Worm (Caenorhabditis elegans) whole organism, young adult: ENCODE results near the gene aakg-1.
A peak's percentile ranks its signal among the peaks of the same experiment; 100 is the strongest.

Experiments used
- F49E8.2 ChIP-seq: sonication (generic microtip); optimal IDR thresholded peaks from 3 replicates; lab custom pipeline; 2017; ENCODE audit warnings: missing genetic modification characterization, mild to moderate bottlenecking, missing compliant biosample characterization, antibody characterized with exemption, moderate library complexity; ENCODE audit not compliant: insufficient read depth
- Y53G8AR.9 ChIP-seq: fragments of 200-800 bp; sonication (Bioruptor generic); conservative IDR thresholded peaks from 2 replicates; pipeline ENCODE4 v1.3.6; 2022; ENCODE audit warnings: missing genetic modification reagents, missing genetic modification characterization, missing compliant biosample characterization
- Y79H2A.3 ChIP-seq: fragments of 200-800 bp; sonication (Bioruptor generic); conservative IDR thresholded peaks from 2 replicates; pipeline ENCODE4 v1.3.6; 2022; ENCODE audit warnings: missing genetic modification reagents, missing genetic modification characterization, missing compliant biosample characterization
- aptf-2 ChIP-seq: fragments of 200-800 bp; sonication (Bioruptor generic); conservative IDR thresholded peaks from 2 replicates; pipeline ENCODE4 v1.3.6; 2022; ENCODE audit warnings: missing genetic modification reagents, missing genetic modification characterization, missing compliant biosample characterization
- egl-18 ChIP-seq: fragments of 200-800 bp; sonication (Bioruptor generic); IDR thresholded peaks from 2 replicates; pipeline ENCODE4 v1.3.6; 2022; ENCODE audit warnings: missing genetic modification reagents, missing genetic modification characterization, missing compliant biosample characterization
- hmg-20 ChIP-seq: fragments of 200-800 bp; sonication (Bioruptor generic); IDR thresholded peaks from 2 replicates; pipeline ENCODE4 v1.3.6; 2022; ENCODE audit warnings: missing genetic modification reagents, missing genetic modification characterization, missing compliant biosample characterization
- nfya-1 ChIP-seq: sonication (generic microtip); optimal IDR thresholded peaks from 2 replicates; lab custom pipeline; 2017; ENCODE audit warnings: antibody characterized with exemption, missing compliant biosample characterization, missing genetic modification characterization, borderline replicate concordance; ENCODE audit not compliant: insufficient read depth
- pha-4 ChIP-seq: fragments of 150-350 bp; sonication (generic microtip); optimal IDR thresholded peaks from 2 replicates; lab custom pipeline; 2014; ENCODE audit warnings: missing biosample characterization, missing genetic modification reagents, missing genetic modification characterization
- snpc-4 ChIP-seq, 5 experiments: fragments of 150-350 bp in 1 of 5; sonication (generic microtip) in 4 of 5; optimal IDR thresholded peaks; 2 replicates each; lab custom pipeline; 2014 to 2018; ENCODE audit warnings: missing genetic modification characterization in 5 of 5, missing biosample characterization in 3 of 5, antibody characterized with exemption in 2 of 5, mild to moderate bottlenecking in 2 of 5, missing compliant biosample characterization in 2 of 5, missing genotype in 2 of 5, moderate library complexity in 2 of 5, missing genetic modification reagents in 1 of 5

DNA sequence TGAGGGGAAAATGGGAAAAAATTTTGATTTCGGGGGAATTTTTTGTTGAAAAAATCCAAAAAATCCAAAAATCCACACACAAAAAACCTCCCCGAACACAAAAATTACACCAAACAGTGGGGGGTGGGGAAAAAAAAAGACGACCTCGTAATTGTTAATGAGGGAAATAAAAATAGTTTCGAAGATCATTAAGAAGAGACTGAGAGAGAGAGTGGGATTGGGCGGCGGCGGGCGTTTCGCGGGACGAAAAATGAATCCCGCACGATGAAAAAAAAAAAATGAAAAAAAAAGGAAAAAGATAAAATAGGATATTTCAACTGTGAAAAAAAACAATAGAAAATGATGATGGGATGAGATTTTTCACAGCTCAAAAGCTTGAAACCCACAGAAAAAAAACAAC lies 24.5 kb upstream of the aakg-1 start, which contains the start of gene gldi-8:
- TF ChIP-seq hmg-20 (GFP tag; lab: Robert Waterston, UW) = no peak
- no peak for TF ChIP-seq snpc-4 (GFP tag; optimal IDR thresholded peaks at IDR 0.05; lab: Kevin White, UChicago)
- TF ChIP-seq snpc-4 (tag; optimal IDR thresholded peaks at IDR 0.05; lab: Kevin White, UChicago) = peak; percentile 43 to 57 (median 50)
- no peak for TF ChIP-seq F49E8.2 (tag; lab: Kevin White, UChicago)
- TF ChIP-seq pha-4 (tag; lab: Kevin White, UChicago) = no peak
- no peak for TF ChIP-seq nfya-1 (tag; lab: Kevin White, UChicago)
- TF ChIP-seq Y53G8AR.9 (GFP tag; lab: Robert Waterston, UW) = peak; percentile 37; the same call in 1 of the 2 replicates
- TF ChIP-seq Y79H2A.3 = no peak
- TF ChIP-seq egl-18 (GFP tag; lab: Robert Waterston, UW) = no peak
- TF ChIP-seq aptf-2 (GFP tag; lab: Robert Waterston, UW) = no peak
